Worm (Caenorhabditis elegans): Measurements from ENCODE around the gene idpp-16.

DNA sequence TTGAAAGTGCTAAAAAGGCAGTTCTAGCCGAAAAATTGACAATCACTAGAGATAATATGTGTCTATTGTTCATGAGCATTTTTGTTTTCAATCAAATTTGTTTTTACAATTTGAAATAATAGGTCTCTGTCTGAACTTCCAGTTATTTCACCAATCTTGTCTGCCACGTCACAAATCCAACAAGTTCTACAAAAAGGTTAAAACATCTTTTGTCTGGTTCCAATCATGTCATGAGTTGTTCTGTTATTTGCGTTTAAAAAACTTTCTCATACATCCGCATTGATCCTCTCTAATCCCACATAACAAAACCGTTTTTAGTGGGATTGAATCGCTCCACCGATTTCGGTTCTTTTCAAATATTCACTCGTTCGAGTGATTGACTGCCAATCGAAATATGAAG, 5.5 kb downstream of the idpp-16 start, which contains the start of gene F35B12.9:
- TF ChIP-seq snpc-4 (tag; optimal IDR thresholded peaks at IDR 0.05), result no peak
- TF ChIP-seq elt-1 (tag; optimal IDR thresholded peaks at IDR 0.05; ENCODE audit: borderline replicate concordance, insufficient read depth), result no peak
- no peak for TF ChIP-seq nhr-12 (tag; optimal IDR thresholded peaks at IDR 0.05)
- TF ChIP-seq nhr-237 (tag; optimal IDR thresholded peaks at IDR 0.05), result no peak
- TF ChIP-seq elt-3 (tag; optimal IDR thresholded peaks at IDR 0.05), result no peak
